Worm (Caenorhabditis elegans): ENCODE results near the gene C28A5.1.
A peak's percentile ranks its signal among the peaks of the same experiment; 100 is the strongest.

C28A5.1 gene

ce11 chrIII:4426711-4427218 is 7.4 kb downstream of the C28A5.1 start (continued):
- TF ChIP-seq syd-9 (tag; optimal IDR thresholded peaks at IDR 0.05) (peak; percentile 22), ztf-16 (tag; optimal IDR thresholded peaks at IDR 0.05) (peak; percentile 17), ref-2 (tag; optimal IDR thresholded peaks at IDR 0.05) (peak; percentile 44), sox-2 (GFP tag; IDR thresholded peaks at IDR 0.05) (peak; percentile 91), ceh-14 (tag; optimal IDR thresholded peaks at IDR 0.05) (peak; percentile 43), K02D7.2 (tag; optimal IDR thresholded peaks at IDR 0.05) (peak; percentile 58)

DNA sequence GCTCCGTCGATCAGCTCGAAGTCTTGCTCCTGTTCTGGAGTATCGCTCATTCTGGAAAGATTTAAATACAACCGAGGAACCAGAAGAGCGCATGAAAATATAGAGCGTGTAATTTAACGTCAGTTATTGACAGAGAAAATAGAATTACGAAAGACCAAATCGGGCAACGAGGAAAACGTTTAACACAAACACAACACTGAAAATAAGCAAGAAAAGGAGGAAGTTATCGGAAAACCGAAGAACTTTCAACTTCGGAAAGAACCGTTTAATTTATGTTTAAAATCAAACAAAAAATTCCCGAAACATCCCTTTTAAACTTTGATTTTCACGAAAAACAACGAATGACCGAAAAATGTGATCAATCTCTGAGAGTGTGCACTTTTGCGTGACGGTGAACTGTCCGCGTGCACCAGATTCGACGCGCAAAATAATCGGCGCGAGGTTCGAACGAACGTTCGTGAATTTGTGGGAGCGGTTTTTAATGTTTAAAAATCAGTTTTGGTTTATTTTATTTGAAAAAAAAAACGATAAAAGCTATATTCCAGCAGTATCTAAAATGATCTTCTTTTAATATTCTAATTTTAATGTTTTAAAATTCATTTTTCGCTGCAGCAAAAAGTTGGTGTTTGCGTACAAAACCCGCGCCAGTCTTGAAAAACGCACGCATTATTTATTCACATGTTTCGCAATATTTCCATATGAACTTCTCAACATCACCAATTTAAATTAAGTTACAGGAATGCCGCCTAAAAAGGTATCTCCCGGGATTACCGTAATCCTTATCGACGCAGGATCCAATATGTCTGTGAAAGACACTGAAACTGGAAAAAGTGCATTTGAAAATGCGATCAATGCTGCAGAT is 14.8 kb downstream of the C28A5.1 start, which contains the start of the genes R07E5.7 and cku-80:
Gene R07E5.7, minus strand, starts transcription at position 51 of the 862 bp plus-strand sequence.
Gene cku-80, plus strand, starts transcription at position 732 of the 862 bp plus-strand sequence.
- peak; percentile 39 for TF ChIP-seq elt-2 (tag; optimal IDR thresholded peaks at IDR 0.05)
- no peak for TF ChIP-seq ceh-19 (GFP tag; optimal IDR thresholded peaks at IDR 0.05)
- no peak for TF ChIP-seq ama-1 (optimal IDR thresholded peaks at IDR 0.05)
- no peak for TF ChIP-seq pros-1 (tag; optimal IDR thresholded peaks at IDR 0.05)
- TF ChIP-seq nfya-1 (tag; optimal IDR thresholded peaks at IDR 0.05), result peak; percentile 53
- TF ChIP-seq ceh-48 (tag; optimal IDR thresholded peaks at IDR 0.05), result no peak
- peak; percentile 64 for TF ChIP-seq hlh-30 (tag; optimal IDR thresholded peaks at IDR 0.05; ENCODE audit: insufficient read depth)
- no peak for TF ChIP-seq sdc-2 (tag; optimal IDR thresholded peaks at IDR 0.05)
- peak; percentile 12 for TF ChIP-seq pat-9 (tag; optimal IDR thresholded peaks at IDR 0.05)
- TF ChIP-seq unc-42 (tag; optimal IDR thresholded peaks at IDR 0.05), result peak; percentile 17
- no peak for TF ChIP-seq npax-4 (tag; optimal IDR thresholded peaks at IDR 0.05)
- TF ChIP-seq ceh-34 (tag; optimal IDR thresholded peaks at IDR 0.05), result peak; percentile 20
- no peak for TF ChIP-seq unc-3 (GFP tag; conservative IDR thresholded peaks at IDR 0.05)
- no peak for TF ChIP-seq unc-3 (tag; optimal IDR thresholded peaks at IDR 0.05)

DNA sequence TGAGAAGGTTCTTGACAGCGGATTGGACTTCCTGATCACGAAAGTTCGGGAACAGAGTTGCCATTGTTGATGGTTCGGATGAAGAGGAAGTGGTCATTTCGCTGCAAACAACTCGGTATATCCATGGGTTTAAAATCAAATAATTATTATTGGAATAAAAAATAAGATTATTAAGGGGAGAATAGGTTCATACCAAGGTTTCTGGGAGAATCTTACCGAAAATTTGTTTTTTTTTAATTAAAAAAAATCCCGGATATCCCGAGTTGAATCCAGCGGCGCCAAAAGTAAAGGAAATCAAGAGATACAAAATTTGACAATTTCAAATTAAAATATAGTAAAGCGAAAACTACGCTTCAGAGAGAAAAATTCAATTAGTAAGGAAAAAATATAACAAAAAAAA is 16.2 kb downstream of the C28A5.1 start, which contains the start of the genes R07E5.19 and pdcd-2:
Gene R07E5.19, minus strand, starts transcription at position 101 of the 400 bp plus-strand sequence.
Gene pdcd-2, minus strand, starts transcription at position 102 of the 400 bp plus-strand sequence.
- TF ChIP-seq tbx-2 (tag; optimal IDR thresholded peaks at IDR 0.05) (no peak), ceh-34 (tag; optimal IDR thresholded peaks at IDR 0.05) (no peak), nfya-1 (tag; optimal IDR thresholded peaks at IDR 0.05) (no peak), fax-1 (tag; optimal IDR thresholded peaks at IDR 0.05) (no peak), ceh-24 (tag; optimal IDR thresholded peaks at IDR 0.05) (no peak), sox-4 (tag; optimal IDR thresholded peaks at IDR 0.05) (no peak), madf-2 (tag; optimal IDR thresholded peaks at IDR 0.05) (no peak), ets-4 (tag; optimal IDR thresholded peaks at IDR 0.05) (no peak), ama-1 (optimal IDR thresholded peaks at IDR 0.05) (no peak), hlh-8 (tag; optimal IDR thresholded peaks at IDR 0.05) (no peak), lim-6 (tag; optimal IDR thresholded peaks at IDR 0.05) (no peak)

DNA sequence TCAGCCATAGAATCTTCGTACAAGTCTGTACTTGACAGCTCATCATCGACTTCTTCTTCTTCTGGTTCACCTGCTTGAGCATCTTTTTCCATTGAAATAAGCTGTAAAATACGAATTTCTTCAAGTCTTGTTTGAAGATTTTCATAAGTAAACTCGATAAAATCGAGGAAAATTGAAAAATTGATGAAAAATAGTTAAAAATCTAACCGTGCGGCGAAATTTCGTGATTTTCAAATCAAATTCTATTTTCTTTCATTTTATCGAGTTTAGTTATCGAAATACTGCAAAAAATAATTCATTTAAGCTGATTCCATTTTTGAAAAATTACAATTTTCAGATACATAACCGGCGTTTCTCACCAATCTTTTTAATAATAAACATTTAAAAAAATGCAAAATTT is 19.0 kb downstream of the C28A5.1 start, which contains the start of gene R07E5.11:
Gene R07E5.11, minus strand, starts transcription at position 101 of the 400 bp plus-strand sequence.
- TF ChIP-seq ama-1 (optimal IDR thresholded peaks at IDR 0.05), result no peak
- no peak for TF ChIP-seq tbx-2 (tag; optimal IDR thresholded peaks at IDR 0.05)
- TF ChIP-seq ceh-30 (tag; optimal IDR thresholded peaks at IDR 0.05), result no peak
- no peak for TF ChIP-seq sdc-2 (tag; optimal IDR thresholded peaks at IDR 0.05)
- TF ChIP-seq ceh-6 (GFP tag; optimal IDR thresholded peaks at IDR 0.05), result no peak
- no peak for TF ChIP-seq eyg-1 (tag; optimal IDR thresholded peaks at IDR 0.05)

ce11 chrIII:4414041-4414440 is 20.1 kb downstream of the C28A5.1 start:
- peak; percentile 11 for TF ChIP-seq ceh-18 (tag; optimal IDR thresholded peaks at IDR 0.05)
- TF ChIP-seq ceh-45 (GFP tag; IDR thresholded peaks at IDR 0.05), result peak; percentile 66; the same call in 1 of the 2 replicates
- TF ChIP-seq pat-9 (tag; optimal IDR thresholded peaks at IDR 0.05), result peak; percentile 13
- peak; percentile 20 for TF ChIP-seq Y22D7AL.16 (tag; optimal IDR thresholded peaks at IDR 0.05)
- peak; percentile 11 for TF ChIP-seq che-1 (tag; optimal IDR thresholded peaks at IDR 0.05)
- peak; percentile 20 for TF ChIP-seq fax-1 (tag; optimal IDR thresholded peaks at IDR 0.05)
- TF ChIP-seq nfya-1 (tag; optimal IDR thresholded peaks at IDR 0.05), result peak; percentile 12
- TF ChIP-seq ceh-14 (tag; optimal IDR thresholded peaks at IDR 0.05), result peak; percentile 41
- peak; percentile 38 for TF ChIP-seq ceh-6 (GFP tag; optimal IDR thresholded peaks at IDR 0.05)
- TF ChIP-seq sox-2 (GFP tag; IDR thresholded peaks at IDR 0.05), result peak; percentile 63
- TF ChIP-seq nhr-232 (tag; optimal IDR thresholded peaks at IDR 0.05), result peak; percentile 9
- TF ChIP-seq unc-42 (tag; optimal IDR thresholded peaks at IDR 0.05), result peak; percentile 5
- peak; percentile 29 for TF ChIP-seq T23F11.4 (GFP tag; optimal IDR thresholded peaks at IDR 0.05)
- TF ChIP-seq pha-2 (tag; optimal IDR thresholded peaks at IDR 0.05), result peak; percentile 42
- TF ChIP-seq hlh-15 (tag; optimal IDR thresholded peaks at IDR 0.05), result peak; percentile 7
- peak; percentile 23 for TF ChIP-seq hlh-6 (tag; optimal IDR thresholded peaks at IDR 0.05)
- TF ChIP-seq zip-5 (tag; optimal IDR thresholded peaks at IDR 0.05), result peak; percentile 8
- peak; percentile 57 for TF ChIP-seq elt-2 (tag; optimal IDR thresholded peaks at IDR 0.05)
- peak; percentile 22 for TF ChIP-seq K09A11.1 (tag; optimal IDR thresholded peaks at IDR 0.05; ENCODE audit: insufficient read depth)
